Fruit fly (Drosophila melanogaster): ENCODE results near the gene CG4194.
A peak's percentile ranks its signal among the peaks of the same experiment; 100 is the strongest.

Gene CG4194

dm6 chrX:2041312-2041918 is 27.0 kb upstream of the CG4194 start, which contains the start of gene CG4313 (continued):
- TF ChIP-seq nerfin-1 (tag; optimal IDR thresholded peaks at IDR 0.05), result peak; percentile 45
- peak; percentile 57 for TF ChIP-seq CG9437 (GFP tag; optimal IDR thresholded peaks at IDR 0.05)
- TF ChIP-seq Eip74EF (GFP tag; optimal IDR thresholded peaks at IDR 0.05), result no peak
- TF ChIP-seq ab (GFP tag; optimal IDR thresholded peaks at IDR 0.05), result peak; percentile 52
- peak; percentile 42; the same call in 1 of the 2 replicates for TF ChIP-seq H2.0 (GFP tag; IDR thresholded peaks at IDR 0.05)
- TF ChIP-seq zfh2 (GFP tag; optimal IDR thresholded peaks at IDR 0.05), result peak; percentile 76
- peak; percentile 61 for TF ChIP-seq CG12155 (GFP tag; optimal IDR thresholded peaks at IDR 0.05)
- TF ChIP-seq kay (GFP tag; optimal IDR thresholded peaks at IDR 0.05), result peak; percentile 35
- TF ChIP-seq Dbx (GFP tag; IDR thresholded peaks at IDR 0.05), result peak; percentile 82
- TF ChIP-seq CG10543 (GFP tag; optimal IDR thresholded peaks at IDR 0.05), result peak; percentile 82
- peak; percentile 44 for TF ChIP-seq scrt (GFP tag; optimal IDR thresholded peaks at IDR 0.05)
- peak; percentile 46 for TF ChIP-seq crc (GFP tag; optimal IDR thresholded peaks at IDR 0.05)
- TF ChIP-seq bigmax (GFP tag; optimal IDR thresholded peaks at IDR 0.05), result no peak
- peak; percentile 38 for TF ChIP-seq Sox100B (GFP tag; optimal IDR thresholded peaks at IDR 0.05)
- TF ChIP-seq mirr (GFP tag; optimal IDR thresholded peaks at IDR 0.05), result peak; percentile 45
- no peak for TF ChIP-seq bowl (GFP tag; IDR thresholded peaks at IDR 0.05)
- peak; percentile 55; the same call in 1 of the 3 replicates for TF ChIP-seq ken (GFP tag; IDR thresholded peaks at IDR 0.05)
- no peak for TF ChIP-seq ash1 (GFP tag; optimal IDR thresholded peaks at IDR 0.05)
- no peak for TF ChIP-seq Vsx1 (GFP tag; optimal IDR thresholded peaks at IDR 0.05)
- TF ChIP-seq CG8765 (GFP tag; IDR thresholded peaks at IDR 0.05), result peak; percentile 46; the same call in 1 of the 2 replicates
- TF ChIP-seq zen2 (GFP tag; IDR thresholded peaks at IDR 0.05; ENCODE audit: partially characterized antibody), result peak; percentile 69; the same call in 1 of the 3 replicates
- peak; percentile 95 for TF ChIP-seq row (GFP tag; IDR thresholded peaks at IDR 0.05)
- no peak for TF ChIP-seq Tbp (GFP tag; optimal IDR thresholded peaks at IDR 0.05)
- TF ChIP-seq Fer3 (tag; optimal IDR thresholded peaks at IDR 0.05), result peak; percentile 72
- no peak for TF ChIP-seq pita (GFP tag; optimal IDR thresholded peaks at IDR 0.05)
- TF ChIP-seq CG13624 (GFP tag; optimal IDR thresholded peaks at IDR 0.05), result peak; percentile 80
- peak; percentile 75 for TF ChIP-seq ssp (GFP tag; IDR thresholded peaks at IDR 0.05)
- peak; percentile 65 for TF ChIP-seq her (GFP tag; optimal IDR thresholded peaks at IDR 0.05)
- TF ChIP-seq dpn (GFP tag; optimal IDR thresholded peaks at IDR 0.05), result peak; percentile 71 to 78
- peak; percentile 62 for TF ChIP-seq CG4404 (GFP tag; IDR thresholded peaks at IDR 0.05)
- TF ChIP-seq Bteb2 (GFP tag; optimal IDR thresholded peaks at IDR 0.05), result peak; percentile 23
- peak; percentile 67; the same call in 2 of the 3 replicates for TF ChIP-seq CG11456 (GFP tag; IDR thresholded peaks at IDR 0.05)
- peak; percentile 81 for TF ChIP-seq CG30403 (GFP tag; optimal IDR thresholded peaks at IDR 0.05)
- TF ChIP-seq CG18476 (GFP tag; optimal IDR thresholded peaks at IDR 0.05), result peak; percentile 45
- peak; percentile 60 for TF ChIP-seq CG8944 (GFP tag; optimal IDR thresholded peaks at IDR 0.05)
- TF ChIP-seq ac (GFP tag; optimal IDR thresholded peaks at IDR 0.05), result no peak
- TF ChIP-seq CG4707 (GFP tag; optimal IDR thresholded peaks at IDR 0.05), result peak; percentile 31
- peak; percentile 60 for TF ChIP-seq Mes4 (GFP tag; optimal IDR thresholded peaks at IDR 0.05)
- no peak for TF ChIP-seq grn (GFP tag; optimal IDR thresholded peaks at IDR 0.05)
- TF ChIP-seq slou (GFP tag; optimal IDR thresholded peaks at IDR 0.05), result no peak
- peak; percentile 46; the same call in 1 of the 2 replicates for TF ChIP-seq E2f2 (GFP tag; IDR thresholded peaks at IDR 0.05)
- peak; percentile 64; the same call in 2 of the 3 replicates for TF ChIP-seq CG11560 (tag; IDR thresholded peaks at IDR 0.05)
- no peak for TF ChIP-seq psq (GFP tag; optimal IDR thresholded peaks at IDR 0.05)
- TF ChIP-seq az2 (GFP tag; optimal IDR thresholded peaks at IDR 0.05), result peak; percentile 59
- TF ChIP-seq CG34376 (GFP tag; optimal IDR thresholded peaks at IDR 0.05), result peak; percentile 68
- peak; percentile 58 for TF ChIP-seq NfI (GFP tag; optimal IDR thresholded peaks at IDR 0.05)
- peak; percentile 43 for TF ChIP-seq MBD-R2 (GFP tag; IDR thresholded peaks at IDR 0.05)
- peak; percentile 53 for TF ChIP-seq Ssrp (tag; optimal IDR thresholded peaks at IDR 0.05)
- no peak for TF ChIP-seq CG16779 (GFP tag; IDR thresholded peaks at IDR 0.05)
- no peak for TF ChIP-seq CG14050 (GFP tag; IDR thresholded peaks at IDR 0.05)
- TF ChIP-seq Dref (GFP tag; IDR thresholded peaks at IDR 0.05), result no peak
